Worm (Caenorhabditis elegans) whole organism, L1 larva: Measurements from ENCODE around the gene C07B5.8.

Experiments used
- irx-1 ChIP-seq: sonication (generic microtip); optimal IDR thresholded peaks from 2 replicates; lab custom pipeline; 2016; ENCODE audit warnings: missing genetic modification characterization, missing compliant biosample characterization
- nhr-20 ChIP-seq: sonication (generic microtip); optimal IDR thresholded peaks from 2 replicates; lab custom pipeline; 2016; ENCODE audit warnings: mild to moderate bottlenecking, missing genetic modification characterization, missing compliant biosample characterization

DNA sequence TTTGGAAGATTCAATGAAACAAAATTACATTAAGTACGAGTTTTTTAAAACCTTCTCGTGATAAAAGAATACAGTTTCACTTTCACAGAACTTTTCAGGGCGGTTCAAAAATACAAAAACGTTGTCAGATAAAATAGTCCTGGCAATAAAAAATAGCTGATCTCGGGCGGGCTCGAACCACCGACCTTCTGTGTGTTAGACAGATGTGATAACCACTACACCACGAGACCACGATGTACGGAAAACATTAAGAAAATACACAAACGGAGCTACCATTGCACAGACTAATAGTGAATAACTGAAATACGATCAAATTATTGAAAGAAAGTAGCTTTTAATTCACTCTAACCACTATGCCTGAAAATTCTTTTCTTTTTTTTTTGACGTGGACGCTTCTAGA is 24.4 kb upstream of the C07B5.8 start:
- TF ChIP-seq irx-1 (tag; lab: Kevin White, UChicago), result no peak
- TF ChIP-seq nhr-20 (tag; lab: Kevin White, UChicago), result peak; percentile 34
